Worm (Caenorhabditis elegans): ENCODE results near the gene Y41E3.13.
A peak's percentile ranks its signal among the peaks of the same experiment; 100 is the strongest.

Y41E3.13 gene

ce11 chrIV:15046162-15046561 is 11.9 kb upstream of the Y41E3.13 start:
- TF ChIP-seq ztf-23 (GFP tag; IDR thresholded peaks at IDR 0.05) (no peak), tab-1 (GFP tag; IDR thresholded peaks at IDR 0.05) (no peak), klf-2 (GFP tag; conservative IDR thresholded peaks at IDR 0.05) (no peak), cog-1 (tag; optimal IDR thresholded peaks at IDR 0.05) (no peak), med-1 (GFP tag; optimal IDR thresholded peaks at IDR 0.05; ENCODE audit: insufficient read depth) (no peak), ref-1 (GFP tag; conservative IDR thresholded peaks at IDR 0.05) (no peak), T22C8.4 (GFP tag; IDR thresholded peaks at IDR 0.05) (no peak), flt-1 (GFP tag; IDR thresholded peaks at IDR 0.05) (no peak), ztf-29 (GFP tag; IDR thresholded peaks at IDR 0.05) (no peak)

- TF ChIP-seq klf-2 (GFP tag; conservative IDR thresholded peaks at IDR 0.05) (0 out of 2 replicates have a peak, but pooled peaks have one; percentile 29), tab-1 (GFP tag; IDR thresholded peaks at IDR 0.05) (no peak), cog-1 (tag; optimal IDR thresholded peaks at IDR 0.05) (no peak), ztf-29 (GFP tag; IDR thresholded peaks at IDR 0.05) (no peak), ztf-23 (GFP tag; IDR thresholded peaks at IDR 0.05) (no peak), T22C8.4 (GFP tag; IDR thresholded peaks at IDR 0.05) (no peak), ref-1 (GFP tag; conservative IDR thresholded peaks at IDR 0.05) (no peak), flt-1 (GFP tag; IDR thresholded peaks at IDR 0.05) (peak; percentile 37; the same call in 1 of the 2 replicates), med-1 (GFP tag; optimal IDR thresholded peaks at IDR 0.05; ENCODE audit: insufficient read depth) (no peak)
These were observed 8.6 kb upstream of the Y41E3.13 start for ce11 chrIV:15049288-15050094.

- no peak for TF ChIP-seq ztf-29 (GFP tag; IDR thresholded peaks at IDR 0.05)
- TF ChIP-seq med-1 (GFP tag; optimal IDR thresholded peaks at IDR 0.05; ENCODE audit: insufficient read depth), result no peak
- TF ChIP-seq tab-1 (GFP tag; IDR thresholded peaks at IDR 0.05), result no peak
- TF ChIP-seq flt-1 (GFP tag; IDR thresholded peaks at IDR 0.05), result no peak
- TF ChIP-seq cog-1 (tag; optimal IDR thresholded peaks at IDR 0.05), result no peak
- no peak for TF ChIP-seq ref-1 (GFP tag; conservative IDR thresholded peaks at IDR 0.05)
- no peak for TF ChIP-seq T22C8.4 (GFP tag; IDR thresholded peaks at IDR 0.05)
- TF ChIP-seq ztf-23 (GFP tag; IDR thresholded peaks at IDR 0.05), result no peak
- TF ChIP-seq klf-2 (GFP tag; conservative IDR thresholded peaks at IDR 0.05), result no peak
These were observed 7.0 kb upstream of the Y41E3.13 start for ce11 chrIV:15051045-15051444.

ce11 chrIV:15053271-15053670 is 4.8 kb upstream of the Y41E3.13 start, which contains the start of gene srt-47:
Gene srt-47 (minus strand): TSS chrIV:15053371.
- TF ChIP-seq klf-2 (GFP tag; conservative IDR thresholded peaks at IDR 0.05) (no peak), T22C8.4 (GFP tag; IDR thresholded peaks at IDR 0.05) (no peak), cog-1 (tag; optimal IDR thresholded peaks at IDR 0.05) (no peak), med-1 (GFP tag; optimal IDR thresholded peaks at IDR 0.05; ENCODE audit: insufficient read depth) (no peak), ztf-23 (GFP tag; IDR thresholded peaks at IDR 0.05) (no peak), ref-1 (GFP tag; conservative IDR thresholded peaks at IDR 0.05) (no peak), ztf-29 (GFP tag; IDR thresholded peaks at IDR 0.05) (no peak), tab-1 (GFP tag; IDR thresholded peaks at IDR 0.05) (no peak), flt-1 (GFP tag; IDR thresholded peaks at IDR 0.05) (no peak)

ce11 chrIV:15056081-15056586 is 2.0 kb upstream of the Y41E3.13 start, which contains the start of gene Y41E3.19:
Gene Y41E3.19 (plus strand): TSS chrIV:15056131.
- TF ChIP-seq ztf-29 (GFP tag; IDR thresholded peaks at IDR 0.05) (no peak), cog-1 (tag; optimal IDR thresholded peaks at IDR 0.05) (no peak), ref-1 (GFP tag; conservative IDR thresholded peaks at IDR 0.05) (no peak), klf-2 (GFP tag; conservative IDR thresholded peaks at IDR 0.05) (no peak), ztf-23 (GFP tag; IDR thresholded peaks at IDR 0.05) (no peak), T22C8.4 (GFP tag; IDR thresholded peaks at IDR 0.05) (no peak), med-1 (GFP tag; optimal IDR thresholded peaks at IDR 0.05; ENCODE audit: insufficient read depth) (no peak), tab-1 (GFP tag; IDR thresholded peaks at IDR 0.05) (no peak), flt-1 (GFP tag; IDR thresholded peaks at IDR 0.05) (no peak)

ce11 chrIV:15059150-15059549 is 1.1 kb downstream of the Y41E3.13 start:
- TF ChIP-seq flt-1 (GFP tag; IDR thresholded peaks at IDR 0.05), result peak; percentile 93

ce11 chrIV:15063789-15064188 is 5.7 kb downstream of the Y41E3.13 start:
- TF ChIP-seq tab-1 (GFP tag; IDR thresholded peaks at IDR 0.05), result no peak
- no peak for TF ChIP-seq klf-2 (GFP tag; conservative IDR thresholded peaks at IDR 0.05)
- no peak for TF ChIP-seq cog-1 (tag; optimal IDR thresholded peaks at IDR 0.05)
- no peak for TF ChIP-seq ztf-29 (GFP tag; IDR thresholded peaks at IDR 0.05)
- no peak for TF ChIP-seq med-1 (GFP tag; optimal IDR thresholded peaks at IDR 0.05; ENCODE audit: insufficient read depth)
- no peak for TF ChIP-seq flt-1 (GFP tag; IDR thresholded peaks at IDR 0.05)
- TF ChIP-seq ztf-23 (GFP tag; IDR thresholded peaks at IDR 0.05), result no peak
- no peak for TF ChIP-seq T22C8.4 (GFP tag; IDR thresholded peaks at IDR 0.05)
- no peak for TF ChIP-seq ref-1 (GFP tag; conservative IDR thresholded peaks at IDR 0.05)

- no peak for TF ChIP-seq ztf-23 (GFP tag; IDR thresholded peaks at IDR 0.05)
- no peak for TF ChIP-seq med-1 (GFP tag; optimal IDR thresholded peaks at IDR 0.05; ENCODE audit: insufficient read depth)
- TF ChIP-seq flt-1 (GFP tag; IDR thresholded peaks at IDR 0.05), result no peak
- TF ChIP-seq tab-1 (GFP tag; IDR thresholded peaks at IDR 0.05), result no peak
These were observed 7.6 kb downstream of the Y41E3.13 start, which contains the start of gene Y41E3.18 for ce11 chrIV:15065653-15066052. Gene Y41E3.18 (minus strand): TSS chrIV:15065753.

- no peak for TF ChIP-seq T22C8.4 (GFP tag; IDR thresholded peaks at IDR 0.05)
- TF ChIP-seq flt-1 (GFP tag; IDR thresholded peaks at IDR 0.05), result no peak
- no peak for TF ChIP-seq klf-2 (GFP tag; conservative IDR thresholded peaks at IDR 0.05)
- TF ChIP-seq ref-1 (GFP tag; conservative IDR thresholded peaks at IDR 0.05), result no peak
- no peak for TF ChIP-seq ztf-23 (GFP tag; IDR thresholded peaks at IDR 0.05)
- no peak for TF ChIP-seq cog-1 (tag; optimal IDR thresholded peaks at IDR 0.05)
- no peak for TF ChIP-seq tab-1 (GFP tag; IDR thresholded peaks at IDR 0.05)
- no peak for TF ChIP-seq ztf-29 (GFP tag; IDR thresholded peaks at IDR 0.05)
- no peak for TF ChIP-seq med-1 (GFP tag; optimal IDR thresholded peaks at IDR 0.05; ENCODE audit: insufficient read depth)
These were observed 10.7 kb downstream of the Y41E3.13 start, which contains the start of gene srt-48 for ce11 chrIV:15068818-15069217. Gene srt-48 (minus strand): TSS chrIV:15068918.

Data from whole organism, midembryonic.